Fruit fly (Drosophila melanogaster) whole organism, adult: Measurements from ENCODE around the gene MED24.

Experiments
- CG11617 ChIP-seq: fragments of 200-800 bp; sonication (Bioruptor generic); optimal IDR thresholded peaks from 2 replicates; lab custom pipeline; 2017; ENCODE audit warnings: mild to moderate bottlenecking, missing biosample characterization, missing genetic modification reagents, missing genetic modification characterization
- CG12768 ChIP-seq: fragments of 200-800 bp; sonication (Bioruptor generic); optimal IDR thresholded peaks from 2 replicates; lab custom pipeline; 2017; ENCODE audit warnings: missing biosample characterization, missing genetic modification characterization, mild to moderate bottlenecking, moderate library complexity, missing genetic modification reagents
- CG14711 ChIP-seq: fragments of 200-800 bp; sonication (Bioruptor generic); optimal IDR thresholded peaks from 2 replicates; lab custom pipeline; 2018; ENCODE audit warnings: missing biosample characterization, mild to moderate bottlenecking, missing genetic modification characterization, moderate library complexity
- CG1620 ChIP-seq: fragments of 200-800 bp; sonication (Bioruptor generic); optimal IDR thresholded peaks from 2 replicates; lab custom pipeline; 2016; ENCODE audit warnings: missing biosample characterization, missing genetic modification characterization
- CG33017 ChIP-seq: fragments of 200-800 bp; sonication (Bioruptor generic); optimal IDR thresholded peaks from 2 replicates; lab custom pipeline; 2018; ENCODE audit warnings: missing biosample characterization, mild to moderate bottlenecking, missing genetic modification characterization, moderate library complexity
- CG5204 ChIP-seq: fragments of 200-800 bp; sonication (Bioruptor generic); optimal IDR thresholded peaks from 2 replicates; lab custom pipeline; 2016; ENCODE audit warnings: missing biosample characterization, missing genetic modification characterization
- CG7045 ChIP-seq: fragments of 200-800 bp; sonication (Bioruptor generic); optimal IDR thresholded peaks from 2 replicates; lab custom pipeline; 2017; ENCODE audit warnings: missing biosample characterization, mild to moderate bottlenecking, missing genetic modification characterization
- CG7101 ChIP-seq: fragments of 200-800 bp; sonication (Bioruptor generic); optimal IDR thresholded peaks from 2 replicates; lab custom pipeline; 2018; ENCODE audit warnings: missing biosample characterization, mild to moderate bottlenecking, missing genetic modification characterization, moderate library complexity
- Clk ChIP-seq: fragments of 200-800 bp; sonication (Bioruptor generic); optimal IDR thresholded peaks from 2 replicates; lab custom pipeline; 2017; ENCODE audit warnings: missing biosample characterization, missing genetic modification characterization
- Crg-1 ChIP-seq: fragments of 200-800 bp; sonication (Bioruptor generic); optimal IDR thresholded peaks from 2 replicates; lab custom pipeline; 2016; ENCODE audit warnings: missing biosample characterization, missing genetic modification characterization
- Hr96 ChIP-seq: fragments of 200-800 bp; sonication (Bioruptor generic); optimal IDR thresholded peaks from 2 replicates; lab custom pipeline; 2016; ENCODE audit warnings: missing biosample characterization, missing genetic modification characterization
- Mnt ChIP-seq: fragments of 200-800 bp; sonication (Bioruptor generic); optimal IDR thresholded peaks from 2 replicates; lab custom pipeline; 2016; ENCODE audit warnings: missing biosample characterization, mild to moderate bottlenecking, missing genetic modification characterization
- bab1 ChIP-seq: fragments of 200-800 bp; sonication (Bioruptor generic); optimal IDR thresholded peaks from 3 replicates; lab custom pipeline; 2019; ENCODE audit warnings: missing biosample characterization, mild to moderate bottlenecking, missing genetic modification characterization, moderate library complexity
- cic ChIP-seq: fragments of 200-800 bp; sonication (Bioruptor generic); optimal IDR thresholded peaks from 2 replicates; lab custom pipeline; 2017; ENCODE audit warnings: missing biosample characterization, mild to moderate bottlenecking, missing genetic modification characterization, moderate library complexity
- cnc ChIP-seq, 2 experiments: fragments of >200 bp; optimal IDR thresholded peaks; 2 replicates each; lab custom pipeline; 2017
- kay ChIP-seq: fragments of 200-800 bp; sonication (Bioruptor generic); peaks from one replicate; lab custom pipeline; 2016; ENCODE audit warnings: missing biosample characterization, missing genetic modification characterization, borderline replicate concordance
- ovo ChIP-seq: fragments of 200-800 bp; sonication (Bioruptor generic); optimal IDR thresholded peaks from 2 replicates; lab custom pipeline; 2016; ENCODE audit warnings: missing biosample characterization, missing genetic modification characterization
- pad ChIP-seq: fragments of 200-800 bp; sonication (Bioruptor generic); optimal IDR thresholded peaks from 3 replicates; lab custom pipeline; 2017; ENCODE audit warnings: missing biosample characterization, missing genetic modification characterization, mild to moderate bottlenecking, moderate library complexity, missing genetic modification reagents
- tj ChIP-seq: fragments of 200-800 bp; sonication (Bioruptor generic); optimal IDR thresholded peaks from 3 replicates; lab custom pipeline; 2017; ENCODE audit warnings: missing biosample characterization, mild to moderate bottlenecking, missing genetic modification characterization, moderate library complexity
- toe ChIP-seq: fragments of 200-800 bp; sonication (Bioruptor generic); optimal IDR thresholded peaks from 2 replicates; lab custom pipeline; 2016; ENCODE audit warnings: missing biosample characterization, missing genetic modification characterization

The MED24 gene

DNA sequence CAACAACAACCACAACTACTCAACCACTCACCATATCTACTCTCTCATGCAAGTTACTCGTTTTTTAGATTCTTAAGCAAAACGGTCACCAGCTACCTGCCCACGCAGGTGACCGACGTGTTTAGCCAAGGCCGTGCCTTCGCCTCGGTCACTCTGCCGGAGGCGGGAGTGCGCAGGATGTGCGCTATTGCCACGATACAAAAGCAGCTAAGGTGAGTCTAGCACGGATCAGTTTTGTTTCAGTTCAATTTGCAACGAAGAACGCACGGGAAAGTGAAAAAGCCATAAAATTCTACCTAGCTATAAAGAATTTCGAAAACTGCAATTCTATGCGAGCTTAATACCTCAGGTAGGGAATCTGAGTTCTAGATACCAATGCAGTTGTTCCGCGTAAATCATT is 1.8 kb upstream of the MED24 start:
- TF ChIP-seq CG14711 (tag; lab: Kevin White, UChicago) = no peak
- no peak for TF ChIP-seq tj (GFP tag; lab: Kevin White, UChicago)
- TF ChIP-seq CG7045 (GFP tag; lab: Kevin White, UChicago) = no peak
- no peak for TF ChIP-seq pad (GFP tag; lab: Kevin White, UChicago)
- TF ChIP-seq CG5204 (GFP tag; lab: Kevin White, UChicago) = no peak
- no peak for TF ChIP-seq bab1 (GFP tag; lab: Kevin White, UChicago)
- TF ChIP-seq Hr96 (GFP tag; lab: Kevin White, UChicago) = no peak
- TF ChIP-seq Crg-1 (GFP tag; lab: Kevin White, UChicago) = no peak
- TF ChIP-seq Mnt (GFP tag; lab: Kevin White, UChicago) = no peak
- no peak for TF ChIP-seq CG12768 (GFP tag; lab: Kevin White, UChicago)
- TF ChIP-seq CG33017 = no peak
- TF ChIP-seq Clk (GFP tag; lab: Kevin White, UChicago) = no peak
- no peak for TF ChIP-seq cnc (optimal IDR thresholded peaks at IDR 0.05; lab: Kevin White, UChicago)
- no peak for TF ChIP-seq cic (GFP tag; lab: Kevin White, UChicago)
- TF ChIP-seq CG11617 = no peak
- TF ChIP-seq CG1620 (GFP tag; lab: Kevin White, UChicago) = no peak
- no peak for TF ChIP-seq kay (GFP tag; lab: Kevin White, UChicago)

DNA sequence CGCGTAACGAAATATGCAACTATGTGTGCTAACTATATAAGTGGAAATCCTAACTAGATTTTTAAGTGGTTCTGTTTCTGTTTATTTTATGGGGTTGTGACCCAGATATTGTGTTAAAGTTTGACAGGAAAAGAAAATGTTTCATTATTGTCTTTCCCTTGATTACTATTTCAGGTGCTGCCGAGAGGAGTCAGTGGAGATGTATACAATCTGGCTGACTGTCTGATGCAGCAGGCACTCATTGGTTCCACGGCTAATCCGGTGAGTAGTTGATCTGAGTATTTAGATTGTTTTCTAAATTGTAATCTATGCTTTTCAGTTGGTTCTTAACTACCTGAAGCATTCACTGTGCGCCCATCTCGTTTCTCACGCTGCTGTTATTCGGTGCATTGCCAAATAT is 1.9 kb downstream of the MED24 start, which contains the start of gene CG7387:
TSS of gene CG7387 (minus strand) at position 101 of the 400 bp plus-strand sequence.
- TF ChIP-seq ovo (no peak), CG12768 (GFP tag; lab: Kevin White, UChicago) (no peak), CG14711 (tag; lab: Kevin White, UChicago) (no peak), cnc (optimal IDR thresholded peaks at IDR 0.05; lab: Kevin White, UChicago) (no peak), Clk (GFP tag; lab: Kevin White, UChicago) (no peak), tj (GFP tag; lab: Kevin White, UChicago) (no peak), kay (GFP tag; lab: Kevin White, UChicago) (no peak), CG33017 (no peak), CG7045 (GFP tag; lab: Kevin White, UChicago) (no peak)

dm6 chr3L:8197779-8198279 is 6.8 kb downstream of the MED24 start, which contains the start of the genes UbcE2M and Dhps:
TSS of gene UbcE2M (minus strand) at chr3L:8197987.
TSS of gene Dhps (plus strand) at chr3L:8198207.
- TF ChIP-seq tj (GFP tag; lab: Kevin White, UChicago) (peak; percentile 62), CG33017 (peak; percentile 65), Crg-1 (GFP tag; lab: Kevin White, UChicago) (peak; percentile 69), CG11617 (peak; percentile 86), kay (GFP tag; lab: Kevin White, UChicago) (no peak), pad (GFP tag; lab: Kevin White, UChicago) (peak; percentile 77), Clk (GFP tag; lab: Kevin White, UChicago) (peak; percentile 78), CG14711 (tag; lab: Kevin White, UChicago) (peak; percentile 79), Mnt (GFP tag; lab: Kevin White, UChicago) (peak; percentile 87), cic (GFP tag; lab: Kevin White, UChicago) (peak; percentile 3), CG1620 (GFP tag; lab: Kevin White, UChicago) (peak; percentile 71), CG5204 (GFP tag; lab: Kevin White, UChicago) (no peak), Hr96 (GFP tag; lab: Kevin White, UChicago) (no peak), bab1 (GFP tag; lab: Kevin White, UChicago) (peak; percentile 75), cnc (optimal IDR thresholded peaks at IDR 0.05; lab: Kevin White, UChicago) (no peak), ovo (peak; percentile 78), toe (GFP tag; lab: Kevin White, UChicago) (peak; percentile 75), CG7045 (GFP tag; lab: Kevin White, UChicago) (peak; percentile 92), CG12768 (GFP tag; lab: Kevin White, UChicago) (peak; percentile 89), CG7101 (tag; lab: Kevin White, UChicago) (peak; percentile 86)

- TF ChIP-seq CG12768 (GFP tag; lab: Kevin White, UChicago) (no peak), CG14711 (tag; lab: Kevin White, UChicago) (no peak), CG1620 (GFP tag; lab: Kevin White, UChicago) (no peak), pad (GFP tag; lab: Kevin White, UChicago) (no peak), kay (GFP tag; lab: Kevin White, UChicago) (no peak), tj (GFP tag; lab: Kevin White, UChicago) (no peak), CG33017 (no peak), cic (GFP tag; lab: Kevin White, UChicago) (no peak), CG5204 (GFP tag; lab: Kevin White, UChicago) (no peak)
These were observed 11.3 kb downstream of the MED24 start, which contains the start of the genes CG7366 and CG13679 for dm6 chr3L:8202317-8202842. TSS of gene CG7366 (minus strand) at chr3L:8202417. TSS of gene CG13679 (plus strand) at chr3L:8202792.

DNA sequence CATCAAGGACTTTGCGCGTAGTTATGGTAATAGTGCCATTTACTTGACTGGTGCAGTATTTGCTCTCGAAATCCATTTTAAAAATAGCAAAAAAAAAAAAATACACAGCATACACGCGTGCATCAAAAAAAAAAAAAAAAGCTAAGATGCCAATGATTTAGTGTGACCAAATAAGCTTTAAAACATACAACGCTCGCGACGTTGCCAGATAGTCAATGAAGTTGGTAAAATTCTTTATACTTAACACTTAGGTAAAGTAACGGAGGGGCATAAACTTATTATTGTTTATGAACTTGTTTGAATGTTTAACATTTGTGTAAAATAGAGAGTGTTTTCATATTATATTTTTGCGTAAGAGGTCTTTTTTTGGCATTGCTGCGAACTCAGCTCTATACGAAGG is 19.5 kb downstream of the MED24 start, which contains the start of gene tut:
TSS of gene tut (minus strand) at position 148 of the 400 bp plus-strand sequence.
- TF ChIP-seq tj (GFP tag; lab: Kevin White, UChicago) = no peak
- TF ChIP-seq toe (GFP tag; lab: Kevin White, UChicago) = no peak
- TF ChIP-seq pad (GFP tag; lab: Kevin White, UChicago) = no peak
- no peak for TF ChIP-seq cnc (optimal IDR thresholded peaks at IDR 0.05; lab: Kevin White, UChicago)
- no peak for TF ChIP-seq kay (GFP tag; lab: Kevin White, UChicago)

dm6 chr3L:8211590-8211989 is 20.5 kb downstream of the MED24 start, which contains the start of gene CG8006:
TSS of gene CG8006 (plus strand) at chr3L:8211890.
- TF ChIP-seq CG7101 (tag; lab: Kevin White, UChicago) (no peak), Hr96 (GFP tag; lab: Kevin White, UChicago) (no peak), kay (GFP tag; lab: Kevin White, UChicago) (no peak), CG1620 (GFP tag; lab: Kevin White, UChicago) (no peak), pad (GFP tag; lab: Kevin White, UChicago) (no peak), CG12768 (GFP tag; lab: Kevin White, UChicago) (no peak), bab1 (GFP tag; lab: Kevin White, UChicago) (no peak), CG33017 (no peak), toe (GFP tag; lab: Kevin White, UChicago) (no peak), cic (GFP tag; lab: Kevin White, UChicago) (no peak), tj (GFP tag; lab: Kevin White, UChicago) (no peak), Clk (GFP tag; lab: Kevin White, UChicago) (no peak), CG5204 (GFP tag; lab: Kevin White, UChicago) (no peak), cnc (optimal IDR thresholded peaks at IDR 0.05; lab: Kevin White, UChicago) (no peak), Crg-1 (GFP tag; lab: Kevin White, UChicago) (no peak), CG14711 (tag; lab: Kevin White, UChicago) (no peak), Mnt (GFP tag; lab: Kevin White, UChicago) (no peak)
